Fruit fly (Drosophila melanogaster): Measurements from ENCODE around the gene Rab7.

The Rab7 gene

dm6 chr3R:23986479-23986930 is 6.3 kb upstream of the Rab7 start, which contains the start of the genes CG13603 and CG5902 (continued):
- TF ChIP-seq Mio (GFP tag; optimal IDR thresholded peaks at IDR 0.05) = no peak
- TF ChIP-seq Dif (GFP tag; optimal IDR thresholded peaks at IDR 0.05; ENCODE audit: partially characterized antibody) = no peak
- peak; percentile 75 for TF ChIP-seq rgr (GFP tag; optimal IDR thresholded peaks at IDR 0.05)
- TF ChIP-seq ey (GFP tag; optimal IDR thresholded peaks at IDR 0.05) = no peak
- no peak for TF ChIP-seq usp (GFP tag; optimal IDR thresholded peaks at IDR 0.05)
- peak; percentile 22 for TF ChIP-seq psq (GFP tag; optimal IDR thresholded peaks at IDR 0.05)
- peak; percentile 71 for TF ChIP-seq br (GFP tag; optimal IDR thresholded peaks at IDR 0.05)
- no peak for TF ChIP-seq Rel (GFP tag; optimal IDR thresholded peaks at IDR 0.05)
- TF ChIP-seq Rel (tag; optimal IDR thresholded peaks at IDR 0.05) = peak; percentile 64
- TF ChIP-seq Myc (optimal IDR thresholded peaks at IDR 0.05) = no peak
- no peak for TF ChIP-seq dsf (GFP tag; optimal IDR thresholded peaks at IDR 0.05; ENCODE audit: borderline replicate concordance)

- TF ChIP-seq dl (GFP tag; optimal IDR thresholded peaks at IDR 0.05; ENCODE audit: insufficient read depth in 1 of 2, partially characterized antibody in 2 of 2) = no peak
- TF ChIP-seq fru (GFP tag; optimal IDR thresholded peaks at IDR 0.05) = peak; percentile 6
These were observed 1.4 kb upstream of the Rab7 start for dm6 chr3R:23991364-23991763.

dm6 chr3R:23994578-23994977 is 1.8 kb downstream of the Rab7 start:
- TF ChIP-seq woc (GFP tag; optimal IDR thresholded peaks at IDR 0.05) = no peak
- no peak for TF ChIP-seq Sp1 (GFP tag; optimal IDR thresholded peaks at IDR 0.05)

- no peak for TF ChIP-seq dsf (GFP tag; optimal IDR thresholded peaks at IDR 0.05; ENCODE audit: borderline replicate concordance)
- no peak for TF ChIP-seq GATAd (GFP tag; optimal IDR thresholded peaks at IDR 0.05)
- no peak for TF ChIP-seq OdsH (GFP tag; optimal IDR thresholded peaks at IDR 0.05)
- no peak for TF ChIP-seq Dif (GFP tag; optimal IDR thresholded peaks at IDR 0.05; ENCODE audit: partially characterized antibody)
- peak; percentile 35 for TF ChIP-seq Hr83 (GFP tag; optimal IDR thresholded peaks at IDR 0.05; ENCODE audit: poor library complexity, severe bottlenecking)
- no peak for TF ChIP-seq Hr78 (GFP tag; optimal IDR thresholded peaks at IDR 0.05)
- peak; percentile 21 for TF ChIP-seq Hnf4 (GFP tag; optimal IDR thresholded peaks at IDR 0.05)
- no peak for TF ChIP-seq brk (GFP tag; optimal IDR thresholded peaks at IDR 0.05)
- TF ChIP-seq ey (GFP tag; optimal IDR thresholded peaks at IDR 0.05) = no peak
- no peak for TF ChIP-seq Dfd (GFP tag; optimal IDR thresholded peaks at IDR 0.05)
- no peak for TF ChIP-seq Vsx2 (GFP tag; optimal IDR thresholded peaks at IDR 0.05; ENCODE audit: partially characterized antibody)
- TF ChIP-seq Rel (GFP tag; optimal IDR thresholded peaks at IDR 0.05) = no peak
- peak; percentile 15 for TF ChIP-seq Rel (tag; optimal IDR thresholded peaks at IDR 0.05)
These were observed 2.7 kb downstream of the Rab7 start, which contains the start of gene CG33108 for dm6 chr3R:23995460-23995859. Gene CG33108 (plus strand): TSS chr3R:23995659.

dm6 chr3R:23996224-23996623 is 3.4 kb downstream of the Rab7 start, which contains the start of gene LSm3:
Gene LSm3 (plus strand): TSS chr3R:23996262.
- TF ChIP-seq foxo (GFP tag; optimal IDR thresholded peaks at IDR 0.05) (peak in 1 of 2 experiments; percentile 7), CrebA (GFP tag; optimal IDR thresholded peaks at IDR 0.05; ENCODE audit: borderline replicate concordance) (no peak), CG32264 (GFP tag; optimal IDR thresholded peaks at IDR 0.05) (no peak), Myc (optimal IDR thresholded peaks at IDR 0.05) (peak; percentile 14), Hnf4 (GFP tag; optimal IDR thresholded peaks at IDR 0.05) (peak; percentile 21), br (GFP tag; optimal IDR thresholded peaks at IDR 0.05) (no peak), Hr78 (GFP tag; optimal IDR thresholded peaks at IDR 0.05) (no peak), Hr83 (GFP tag; optimal IDR thresholded peaks at IDR 0.05; ENCODE audit: poor library complexity, severe bottlenecking) (peak; percentile 6), dl (GFP tag; optimal IDR thresholded peaks at IDR 0.05; ENCODE audit: insufficient read depth in 1 of 2, partially characterized antibody in 2 of 2) (no peak), Sp1 (GFP tag; optimal IDR thresholded peaks at IDR 0.05) (no peak), Jra (GFP tag; optimal IDR thresholded peaks at IDR 0.05) (no peak), Abd-B (GFP tag; optimal IDR thresholded peaks at IDR 0.05) (no peak), Rel (GFP tag; optimal IDR thresholded peaks at IDR 0.05) (no peak), Rel (tag; optimal IDR thresholded peaks at IDR 0.05) (peak; percentile 100)

dm6 chr3R:24001150-24001549 is 8.3 kb downstream of the Rab7 start:
- TF ChIP-seq dsf (GFP tag; optimal IDR thresholded peaks at IDR 0.05; ENCODE audit: borderline replicate concordance) = no peak
- no peak for TF ChIP-seq Dif (GFP tag; optimal IDR thresholded peaks at IDR 0.05; ENCODE audit: partially characterized antibody)
